Worm (Caenorhabditis elegans): ENCODE data around the gene del-6.

DNA sequence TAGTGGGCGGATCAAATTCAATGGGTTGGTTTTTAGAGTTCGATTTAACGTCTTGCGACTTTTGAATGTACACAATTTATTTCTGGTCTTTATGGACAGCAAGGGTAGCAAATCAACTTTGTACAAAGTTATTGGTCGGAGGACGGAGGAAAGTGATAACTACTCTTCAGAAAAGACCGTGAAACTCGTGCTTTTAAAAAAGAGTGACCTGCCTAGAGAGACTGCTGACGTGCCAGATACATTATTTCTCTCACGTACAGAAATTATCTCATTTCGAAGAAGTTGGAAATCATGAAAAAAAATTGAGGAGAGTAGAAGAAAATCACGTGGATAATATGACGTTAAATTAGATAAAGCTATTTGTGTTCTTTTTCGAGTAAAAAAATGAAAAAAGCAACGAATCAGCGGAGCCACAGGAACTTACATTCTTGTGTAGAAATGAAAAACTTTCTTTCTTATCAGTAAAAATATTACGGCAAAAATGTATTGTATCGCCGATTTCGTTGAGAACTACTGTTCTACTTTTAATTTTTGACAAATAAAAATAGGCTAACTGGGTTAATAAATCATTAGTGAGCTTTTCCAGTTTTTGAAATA lies 36.5 kb upstream of the del-6 start, which contains the start of gene ppm-1.A:
- TF ChIP-seq W03F9.2 (tag; optimal IDR thresholded peaks at IDR 0.05), result no peak
- no peak for TF ChIP-seq him-1 (tag; optimal IDR thresholded peaks at IDR 0.05)

Data from whole organism, L4/young adult.